Worm (Caenorhabditis elegans): ENCODE data around the gene subs-4.

DNA sequence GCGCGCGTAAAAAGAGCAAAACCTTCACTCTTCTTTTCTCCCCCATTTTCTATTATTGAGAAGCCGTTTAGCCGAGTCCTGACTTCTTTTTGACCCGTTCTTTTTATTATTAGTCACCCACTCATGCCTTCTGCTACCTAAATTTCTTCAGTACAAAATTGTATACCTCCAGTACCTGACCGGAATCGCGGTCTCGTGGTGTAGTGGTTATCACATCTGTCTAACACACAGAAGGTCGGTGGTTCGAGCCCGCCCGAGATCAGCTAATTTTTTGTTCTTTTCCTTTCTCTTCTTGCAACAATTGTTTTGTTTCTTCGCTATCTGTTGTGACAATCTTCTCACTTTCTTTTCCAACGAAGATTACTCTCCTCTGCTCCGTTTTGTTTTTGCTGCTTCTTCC lies 29.2 kb upstream of the subs-4 start:
- TF ChIP-seq drap-1 (GFP tag; optimal IDR thresholded peaks at IDR 0.05) = no peak
- TF ChIP-seq nhr-12 (tag; optimal IDR thresholded peaks at IDR 0.05) = no peak
- TF ChIP-seq unc-62 (GFP tag; optimal IDR thresholded peaks at IDR 0.05) = no peak
- TF ChIP-seq ceh-39 (tag; optimal IDR thresholded peaks at IDR 0.05) = no peak
- no peak for TF ChIP-seq mep-1 (tag; optimal IDR thresholded peaks at IDR 0.05)
- no peak for TF ChIP-seq nhr-76 (tag; optimal IDR thresholded peaks at IDR 0.05)
- TF ChIP-seq snpc-4 (tag; optimal IDR thresholded peaks at IDR 0.05) = no peak
- no peak for TF ChIP-seq nhr-28 (tag; optimal IDR thresholded peaks at IDR 0.05)
- peak; percentile 48 for TF ChIP-seq sptf-1 (tag; optimal IDR thresholded peaks at IDR 0.05)
- no peak for TF ChIP-seq lin-32 (GFP tag; optimal IDR thresholded peaks at IDR 0.05)
- TF ChIP-seq cnd-1 (tag; optimal IDR thresholded peaks at IDR 0.05) = no peak
- TF ChIP-seq elt-1 (tag; optimal IDR thresholded peaks at IDR 0.05; ENCODE audit: borderline replicate concordance, insufficient read depth) = no peak
- TF ChIP-seq hlh-1 (tag; optimal IDR thresholded peaks at IDR 0.05) = peak; percentile 26
- no peak for TF ChIP-seq pha-4 (tag; optimal IDR thresholded peaks at IDR 0.05)

Data from whole organism, mixed stage, embryonic.